Worm (Caenorhabditis elegans): ENCODE measurements around the gene T01D3.6.

The T01D3.6 gene

ce11 chrV:13690276-13690675 lies 26.3 kb upstream of the T01D3.6 start:
- TF ChIP-seq ztf-23 (GFP tag; IDR thresholded peaks at IDR 0.05) (no peak), tab-1 (GFP tag; IDR thresholded peaks at IDR 0.05) (no peak), ref-1 (GFP tag; conservative IDR thresholded peaks at IDR 0.05) (no peak), klf-2 (GFP tag; conservative IDR thresholded peaks at IDR 0.05) (no peak), T22C8.4 (GFP tag; IDR thresholded peaks at IDR 0.05) (no peak), flt-1 (GFP tag; IDR thresholded peaks at IDR 0.05) (no peak), cog-1 (tag; optimal IDR thresholded peaks at IDR 0.05) (no peak), med-1 (GFP tag; optimal IDR thresholded peaks at IDR 0.05; ENCODE audit: insufficient read depth) (no peak), ztf-29 (GFP tag; IDR thresholded peaks at IDR 0.05) (no peak)

DNA sequence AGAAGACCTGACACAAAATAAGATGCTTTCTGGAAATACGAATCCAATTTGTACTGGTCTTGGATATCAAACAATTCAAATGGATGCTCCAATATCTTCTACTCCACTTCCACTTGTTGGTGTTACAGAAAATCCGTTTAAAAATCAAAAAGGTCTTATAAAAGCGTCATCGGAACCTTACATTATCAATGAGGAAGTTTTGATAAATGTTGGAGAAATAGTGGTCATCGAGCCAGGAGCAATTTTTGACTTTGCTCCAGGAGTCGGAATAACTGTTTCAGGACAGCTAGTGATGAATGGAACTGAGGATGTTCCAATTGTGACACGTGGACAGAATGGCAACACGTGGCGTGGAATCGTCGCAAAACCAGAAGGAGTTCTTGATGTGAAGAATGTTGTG lies 22.5 kb upstream of the T01D3.6 start:
- no peak for TF ChIP-seq med-1 (GFP tag; optimal IDR thresholded peaks at IDR 0.05; ENCODE audit: insufficient read depth)

DNA sequence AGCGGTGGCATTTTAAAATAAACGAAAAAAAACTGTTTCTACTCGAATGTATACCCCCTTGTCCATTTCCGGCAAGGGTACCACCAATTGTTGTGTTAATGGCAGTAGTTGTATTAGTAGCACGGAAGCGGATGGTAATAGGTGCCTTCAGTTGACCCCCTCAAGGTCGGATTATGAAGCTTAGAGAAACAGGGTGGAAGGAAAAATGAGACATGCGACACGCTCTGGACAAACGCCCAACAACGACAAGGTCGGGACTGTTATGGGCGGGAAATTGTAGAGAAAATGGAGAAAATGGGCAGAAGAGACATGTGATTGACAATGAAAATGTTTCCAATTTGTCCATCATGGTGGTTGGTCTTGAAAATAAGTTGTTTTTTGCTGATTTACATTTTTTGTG lies 12.7 kb upstream of the T01D3.6 start, which contains the start of gene T01D3.3:
TSS of gene T01D3.3 (plus strand) at position 312 of the 400 bp plus-strand sequence.
- TF ChIP-seq ztf-29 (GFP tag; IDR thresholded peaks at IDR 0.05) (no peak), ref-1 (GFP tag; conservative IDR thresholded peaks at IDR 0.05) (no peak), ztf-23 (GFP tag; IDR thresholded peaks at IDR 0.05) (no peak), T22C8.4 (GFP tag; IDR thresholded peaks at IDR 0.05) (no peak), klf-2 (GFP tag; conservative IDR thresholded peaks at IDR 0.05) (no peak), tab-1 (GFP tag; IDR thresholded peaks at IDR 0.05) (no peak), med-1 (GFP tag; optimal IDR thresholded peaks at IDR 0.05; ENCODE audit: insufficient read depth) (no peak), cog-1 (tag; optimal IDR thresholded peaks at IDR 0.05) (no peak), flt-1 (GFP tag; IDR thresholded peaks at IDR 0.05) (no peak)

DNA sequence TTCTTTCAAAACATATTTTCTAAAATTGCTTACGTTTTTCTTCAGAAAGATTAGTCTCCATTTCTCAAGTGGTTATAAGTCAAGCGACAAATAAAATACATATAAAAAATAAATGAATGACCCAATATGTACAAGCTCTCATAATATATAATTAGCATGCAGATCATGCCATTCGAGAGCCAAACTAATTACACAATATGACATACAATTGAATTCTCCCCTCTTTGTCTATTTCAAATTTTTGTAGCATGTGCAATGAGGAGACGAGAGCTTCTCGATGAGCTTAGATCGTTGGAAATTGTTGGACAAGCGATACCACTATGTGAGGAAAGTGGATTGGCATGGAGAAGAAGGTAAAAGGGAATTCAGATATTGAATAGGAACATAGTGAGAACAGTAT lies 9.3 kb upstream of the T01D3.6 start, which contains the start of gene hlh-34:
TSS of gene hlh-34 (minus strand) at position 101 of the 400 bp plus-strand sequence.
- no peak for TF ChIP-seq ztf-23 (GFP tag; IDR thresholded peaks at IDR 0.05)
- no peak for TF ChIP-seq cog-1 (tag; optimal IDR thresholded peaks at IDR 0.05)
- no peak for TF ChIP-seq T22C8.4 (GFP tag; IDR thresholded peaks at IDR 0.05)
- no peak for TF ChIP-seq ref-1 (GFP tag; conservative IDR thresholded peaks at IDR 0.05)
- TF ChIP-seq tab-1 (GFP tag; IDR thresholded peaks at IDR 0.05) = no peak
- TF ChIP-seq klf-2 (GFP tag; conservative IDR thresholded peaks at IDR 0.05) = no peak
- TF ChIP-seq med-1 (GFP tag; optimal IDR thresholded peaks at IDR 0.05; ENCODE audit: insufficient read depth) = no peak
- TF ChIP-seq flt-1 (GFP tag; IDR thresholded peaks at IDR 0.05) = no peak
- TF ChIP-seq ztf-29 (GFP tag; IDR thresholded peaks at IDR 0.05) = no peak

DNA sequence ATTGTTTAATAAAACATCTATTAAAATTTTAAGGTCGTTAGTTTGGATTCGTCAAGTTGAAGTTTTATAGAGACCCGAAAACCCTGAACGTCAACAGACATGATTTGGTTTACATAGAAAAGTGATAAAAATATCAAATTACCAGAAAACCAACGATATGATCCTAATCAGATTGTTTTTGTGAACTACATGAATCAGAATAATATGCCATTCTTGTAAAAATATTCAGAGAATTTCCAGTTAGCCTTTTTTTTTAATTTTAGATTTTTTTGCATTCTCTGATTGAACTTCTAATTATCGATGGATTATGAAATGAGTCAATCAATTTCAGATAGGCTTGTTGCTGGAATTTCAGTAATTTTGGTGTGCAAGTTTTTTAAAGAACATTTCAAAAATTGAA lies 5.6 kb upstream of the T01D3.6 start, which contains the start of gene srx-96:
TSS of gene srx-96 (plus strand) at position 301 of the 400 bp plus-strand sequence.
- no peak for TF ChIP-seq T22C8.4 (GFP tag; IDR thresholded peaks at IDR 0.05)
- TF ChIP-seq klf-2 (GFP tag; conservative IDR thresholded peaks at IDR 0.05) = no peak
- no peak for TF ChIP-seq cog-1 (tag; optimal IDR thresholded peaks at IDR 0.05)
- no peak for TF ChIP-seq ztf-23 (GFP tag; IDR thresholded peaks at IDR 0.05)
- TF ChIP-seq ref-1 (GFP tag; conservative IDR thresholded peaks at IDR 0.05) = no peak

DNA sequence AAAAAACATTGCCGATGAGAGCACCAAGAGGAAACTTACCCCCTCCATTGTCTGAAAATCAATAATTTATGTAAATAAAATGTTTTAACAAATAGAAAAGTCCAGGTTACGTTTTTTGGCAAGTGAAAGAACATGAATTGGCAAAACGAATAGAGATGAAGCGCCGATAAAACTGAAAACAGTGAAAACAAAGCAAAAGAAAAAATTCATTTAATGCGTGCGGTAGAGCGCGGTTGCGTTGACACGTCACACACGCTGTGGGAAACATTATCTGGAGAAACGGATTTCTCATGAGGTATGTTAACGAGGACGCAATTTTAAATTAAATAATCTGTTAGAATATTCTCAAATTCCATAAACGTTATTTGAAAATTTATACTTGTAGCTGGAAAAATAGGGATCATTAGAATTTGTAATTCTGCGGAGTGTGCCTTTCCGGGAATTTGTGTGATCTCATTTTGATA lies 1.4 kb upstream of the T01D3.6 start, which contains the start of gene zipt-9:
TSS of gene zipt-9 (minus strand) at position 51 of the 464 bp plus-strand sequence.
- TF ChIP-seq ztf-23 (GFP tag; IDR thresholded peaks at IDR 0.05) = peak; percentile 77; the same call in 1 of the 2 replicates
- no peak for TF ChIP-seq ztf-29 (GFP tag; IDR thresholded peaks at IDR 0.05)
- no peak for TF ChIP-seq tab-1 (GFP tag; IDR thresholded peaks at IDR 0.05)
- no peak for TF ChIP-seq med-1 (GFP tag; optimal IDR thresholded peaks at IDR 0.05; ENCODE audit: insufficient read depth)
- TF ChIP-seq ref-1 (GFP tag; conservative IDR thresholded peaks at IDR 0.05) = no peak
- no peak; the same call in 1 of the 2 replicates for TF ChIP-seq flt-1 (GFP tag; IDR thresholded peaks at IDR 0.05)
- peak; percentile 70 for TF ChIP-seq cog-1 (tag; optimal IDR thresholded peaks at IDR 0.05)
- 0 out of 2 replicates have a peak, but pooled peaks have one; percentile 33 for TF ChIP-seq T22C8.4 (GFP tag; IDR thresholded peaks at IDR 0.05)
- 0 out of 2 replicates have a peak, but pooled peaks have one; percentile 68 for TF ChIP-seq klf-2 (GFP tag; conservative IDR thresholded peaks at IDR 0.05)

DNA sequence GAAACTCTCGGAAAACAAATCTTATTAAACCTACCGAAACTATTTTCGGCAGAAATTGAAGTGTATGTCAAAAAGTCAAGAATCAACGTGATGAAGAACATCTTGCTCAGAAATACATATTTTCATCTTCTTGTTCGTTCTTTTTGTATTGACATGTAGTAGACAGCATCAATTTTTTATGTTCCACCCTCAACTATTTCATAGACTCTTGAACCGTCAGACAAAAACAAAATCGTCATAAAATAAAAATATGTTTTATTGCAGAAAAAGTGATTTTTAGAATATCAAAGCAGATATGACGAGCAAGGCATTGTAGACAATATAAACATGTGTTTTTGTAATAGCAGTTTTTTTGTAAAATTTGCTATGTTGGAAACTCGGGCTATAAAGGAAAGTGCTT lies 8.2 kb downstream of the T01D3.6 start, which contains the start of gene F35E12.2:
TSS of gene F35E12.2 (minus strand) at position 101 of the 400 bp plus-strand sequence.
- TF ChIP-seq ref-1 (GFP tag; conservative IDR thresholded peaks at IDR 0.05) = no peak
- TF ChIP-seq flt-1 (GFP tag; IDR thresholded peaks at IDR 0.05) = no peak
- no peak for TF ChIP-seq ztf-23 (GFP tag; IDR thresholded peaks at IDR 0.05)
- no peak for TF ChIP-seq med-1 (GFP tag; optimal IDR thresholded peaks at IDR 0.05; ENCODE audit: insufficient read depth)
- no peak for TF ChIP-seq tab-1 (GFP tag; IDR thresholded peaks at IDR 0.05)
- no peak for TF ChIP-seq cog-1 (tag; optimal IDR thresholded peaks at IDR 0.05)
- TF ChIP-seq T22C8.4 (GFP tag; IDR thresholded peaks at IDR 0.05) = no peak
- TF ChIP-seq ztf-29 (GFP tag; IDR thresholded peaks at IDR 0.05) = no peak
- no peak for TF ChIP-seq klf-2 (GFP tag; conservative IDR thresholded peaks at IDR 0.05)

- no peak for TF ChIP-seq flt-1 (GFP tag; IDR thresholded peaks at IDR 0.05)
- TF ChIP-seq T22C8.4 (GFP tag; IDR thresholded peaks at IDR 0.05) = no peak
Measured at ce11 chrV:13725574-13725973, 8.9 kb downstream of the T01D3.6 start, which contains the start of gene fbxa-181. fbxa-181 (plus strand) TSS chrV:13725874.

- no peak for TF ChIP-seq tab-1 (GFP tag; IDR thresholded peaks at IDR 0.05)
- no peak for TF ChIP-seq ztf-23 (GFP tag; IDR thresholded peaks at IDR 0.05)
- no peak for TF ChIP-seq med-1 (GFP tag; optimal IDR thresholded peaks at IDR 0.05; ENCODE audit: insufficient read depth)
- no peak for TF ChIP-seq klf-2 (GFP tag; conservative IDR thresholded peaks at IDR 0.05)
- no peak for TF ChIP-seq ref-1 (GFP tag; conservative IDR thresholded peaks at IDR 0.05)
- no peak for TF ChIP-seq T22C8.4 (GFP tag; IDR thresholded peaks at IDR 0.05)
Measured at ce11 chrV:13730762-13731161, 14.1 kb downstream of the T01D3.6 start, which contains the start of gene dct-17. dct-17 (minus strand) TSS chrV:13730784.

DNA sequence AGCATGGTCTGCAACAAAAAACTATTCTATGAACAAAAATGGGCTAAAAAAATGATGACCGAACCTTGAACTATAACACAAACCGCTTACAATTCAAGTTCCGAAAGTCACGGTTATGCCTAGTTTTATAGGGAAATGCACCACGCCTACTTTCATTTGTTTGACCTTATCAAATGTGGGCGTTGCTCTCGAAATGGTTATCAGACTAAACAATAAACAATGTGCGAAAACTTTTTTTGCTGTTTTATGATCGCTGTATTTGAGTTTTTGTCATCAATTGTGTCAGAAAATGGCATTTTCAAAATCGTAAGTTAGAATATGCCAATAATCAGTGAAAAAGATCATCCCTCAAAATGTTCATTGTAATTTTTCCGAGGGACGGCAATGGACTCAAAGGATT lies 19.5 kb downstream of the T01D3.6 start, which contains the start of gene F35E12.6:
TSS of gene F35E12.6 (minus strand) at position 101 of the 400 bp plus-strand sequence.
- TF ChIP-seq ref-1 (GFP tag; conservative IDR thresholded peaks at IDR 0.05) (no peak), tab-1 (GFP tag; IDR thresholded peaks at IDR 0.05) (no peak), med-1 (GFP tag; optimal IDR thresholded peaks at IDR 0.05; ENCODE audit: insufficient read depth) (no peak), T22C8.4 (GFP tag; IDR thresholded peaks at IDR 0.05) (no peak), cog-1 (tag; optimal IDR thresholded peaks at IDR 0.05) (no peak), ztf-23 (GFP tag; IDR thresholded peaks at IDR 0.05) (no peak), klf-2 (GFP tag; conservative IDR thresholded peaks at IDR 0.05) (no peak), ztf-29 (GFP tag; IDR thresholded peaks at IDR 0.05) (no peak), flt-1 (GFP tag; IDR thresholded peaks at IDR 0.05) (no peak)

Measured in whole organism, midembryonic.